Fruit fly (Drosophila melanogaster): ENCODE measurements around the gene CG42446.

- peak; percentile 21 for TF ChIP-seq CG17806 (tag; optimal IDR thresholded peaks at IDR 0.05)
- TF ChIP-seq CG32121 (GFP tag; IDR thresholded peaks at IDR 0.05) = no peak
- peak; percentile 15 for TF ChIP-seq CG34367 (tag; optimal IDR thresholded peaks at IDR 0.05)
- TF ChIP-seq D1 (tag; optimal IDR thresholded peaks at IDR 0.05) = no peak
- TF ChIP-seq CG8301 (tag; optimal IDR thresholded peaks at IDR 0.05) = no peak
- TF ChIP-seq CG10348 (GFP tag; IDR thresholded peaks at IDR 0.05) = no peak
- peak; percentile 75 for TF ChIP-seq gl (tag; optimal IDR thresholded peaks at IDR 0.05)
- peak; percentile 63 for TF ChIP-seq EcR (GFP tag; optimal IDR thresholded peaks at IDR 0.05)
- TF ChIP-seq CG4496 (GFP tag; IDR thresholded peaks at IDR 0.05) = no peak
- peak; percentile 36 for TF ChIP-seq CG15710 (tag; optimal IDR thresholded peaks at IDR 0.05)
- no peak for TF ChIP-seq fd96Ca (GFP tag; IDR thresholded peaks at IDR 0.05)
Observed at dm6 chr3R:16334329-16334728, 25.6 kb downstream of the CG42446 start.

All from whole organism, pupa.